Worm (Caenorhabditis elegans): ENCODE data around the gene F44F4.10.

ce11 chrII:10925804-10926570 lies 8.9 kb upstream of the F44F4.10 start, which contains the start of gene metr-1:
- TF ChIP-seq ama-1 (optimal IDR thresholded peaks at IDR 0.05) = no peak
- no peak for TF ChIP-seq tbx-37 (GFP tag; conservative IDR thresholded peaks at IDR 0.05)
